Fruit fly (Drosophila melanogaster) whole organism, embryonic: ENCODE data around the gene Fer2LCH.
A peak's percentile ranks its signal among the peaks of the same experiment; 100 is the strongest.

ENCODE experiments used
- Bgb ChIP-seq: fragments of 200-800 bp; sonication (Bioruptor generic); IDR thresholded peaks from 2 replicates; pipeline ENCODE4 v1.3.6; 2022; ENCODE audit warnings: missing biosample characterization, missing genetic modification characterization; ENCODE audit not compliant: partially characterized antibody
- CG10431 ChIP-seq: fragments of 200-800 bp; sonication (Bioruptor generic); optimal IDR thresholded peaks from 3 replicates; lab custom pipeline; 2018; ENCODE audit warnings: missing biosample characterization, mild to moderate bottlenecking, missing genetic modification characterization
- CG12219 ChIP-seq: fragments of 200-800 bp; sonication (Bioruptor generic); optimal IDR thresholded peaks from 3 replicates; lab custom pipeline; 2018; ENCODE audit warnings: missing biosample characterization, mild to moderate bottlenecking, missing genetic modification characterization
- CG12659 ChIP-seq: fragments of 200-800 bp; sonication (Bioruptor generic); optimal IDR thresholded peaks from 3 replicates; lab custom pipeline; 2017; ENCODE audit warnings: mild to moderate bottlenecking, missing biosample characterization, missing genetic modification reagents, missing genetic modification characterization
- CG13287 ChIP-seq: fragments of 200-800 bp; sonication (Bioruptor generic); IDR thresholded peaks from 2 replicates; pipeline ENCODE4 v1.3.6; 2022; ENCODE audit warnings: missing biosample characterization, missing genetic modification characterization; ENCODE audit not compliant: partially characterized antibody
- CG1602 ChIP-seq: fragments of 200-800 bp; sonication (Bioruptor generic); optimal IDR thresholded peaks from 3 replicates; lab custom pipeline; 2016; ENCODE audit warnings: missing biosample characterization, missing genetic modification characterization
- CG16815 ChIP-seq: fragments of 200-800 bp; sonication (Bioruptor generic); optimal IDR thresholded peaks from 3 replicates; lab custom pipeline; 2017; ENCODE audit warnings: missing biosample characterization, mild to moderate bottlenecking, missing genetic modification characterization
- CG17359 ChIP-seq: fragments of 200-800 bp; sonication (Bioruptor generic); optimal IDR thresholded peaks from 3 replicates; lab custom pipeline; 2018; ENCODE audit warnings: missing biosample characterization, mild to moderate bottlenecking, missing genetic modification characterization, moderate library complexity
- CG17612 ChIP-seq: fragments of 200-800 bp; sonication (Bioruptor generic); IDR thresholded peaks from 2 replicates; pipeline ENCODE4 v1.3.6; 2022; ENCODE audit warnings: missing biosample characterization, missing genetic modification characterization
- CG18619 ChIP-seq: fragments of 200-800 bp; sonication (Bioruptor generic); optimal IDR thresholded peaks from 3 replicates; lab custom pipeline; 2017; ENCODE audit warnings: missing biosample characterization, mild to moderate bottlenecking, missing genetic modification characterization
- CG2120 ChIP-seq: fragments of 200-800 bp; sonication (Bioruptor generic); optimal IDR thresholded peaks from 3 replicates; lab custom pipeline; 2016; ENCODE audit warnings: missing biosample characterization, missing genetic modification characterization
- CG3995 ChIP-seq: fragments of 200-800 bp; sonication (Bioruptor generic); optimal IDR thresholded peaks from 3 replicates; lab custom pipeline; 2016; ENCODE audit warnings: missing biosample characterization, missing genetic modification characterization
- CG6272 ChIP-seq: fragments of 200-800 bp; sonication (Bioruptor generic); IDR thresholded peaks from 2 replicates; pipeline ENCODE4 v1.3.6; 2022; ENCODE audit warnings: missing biosample characterization, missing genetic modification characterization
- CG7786 ChIP-seq: fragments of 200-800 bp; sonication (Bioruptor generic); optimal IDR thresholded peaks from 2 replicates; lab custom pipeline; 2016; ENCODE audit warnings: missing biosample characterization, missing genetic modification characterization
- CG7839 ChIP-seq: fragments of 200-800 bp; sonication (Bioruptor generic); optimal IDR thresholded peaks from 3 replicates; lab custom pipeline; 2018; ENCODE audit warnings: missing biosample characterization, mild to moderate bottlenecking, missing genetic modification characterization, moderate library complexity
- CrebB ChIP-seq: fragments of 200-800 bp; sonication (Bioruptor generic); optimal IDR thresholded peaks from 3 replicates; lab custom pipeline; 2018; ENCODE audit warnings: missing biosample characterization, mild to moderate bottlenecking, missing genetic modification characterization
- D19A ChIP-seq: fragments of 200-800 bp; optimal IDR thresholded peaks from 3 replicates; lab custom pipeline; 2019; ENCODE audit warnings: missing biosample characterization, mild to moderate bottlenecking, missing genetic modification characterization, moderate library complexity
- Fer3 ChIP-seq: fragments of 200-800 bp; sonication (Bioruptor generic); optimal IDR thresholded peaks from 2 replicates; lab custom pipeline; 2018; ENCODE audit warnings: missing biosample characterization, mild to moderate bottlenecking, missing genetic modification characterization, moderate library complexity
- Hr51 ChIP-seq, 2 experiments: fragments of 200-800 bp; sonication (Bioruptor generic); optimal IDR thresholded peaks; 2 replicates in 1 of 2; 3 replicates in 1 of 2; lab custom pipeline; 2016 to 2018; ENCODE audit warnings: missing biosample characterization in 2 of 2, missing genetic modification characterization in 2 of 2, mild to moderate bottlenecking in 1 of 2, moderate library complexity in 1 of 2
- NC2β ChIP-seq: fragments of 200-800 bp; sonication (Bioruptor generic); optimal IDR thresholded peaks from 2 replicates; lab custom pipeline; 2016; ENCODE audit warnings: missing biosample characterization, missing genetic modification characterization
- NfI ChIP-seq: fragments of 200-800 bp; sonication (Bioruptor generic); optimal IDR thresholded peaks from 3 replicates; lab custom pipeline; 2018; ENCODE audit warnings: missing biosample characterization, mild to moderate bottlenecking, missing genetic modification characterization, moderate library complexity
- Optix ChIP-seq: fragments of 200-800 bp; sonication (Bioruptor generic); IDR thresholded peaks from 3 replicates; pipeline ENCODE4 v1.3.6; 2022; ENCODE audit warnings: missing biosample characterization, missing genetic modification characterization
- PHDP ChIP-seq: fragments of 200-800 bp; sonication (Bioruptor generic); optimal IDR thresholded peaks from 3 replicates; lab custom pipeline; 2018; ENCODE audit warnings: missing biosample characterization, mild to moderate bottlenecking, missing genetic modification characterization, moderate library complexity
- Scr ChIP-seq: fragments of 200-800 bp; sonication (Bioruptor generic); IDR thresholded peaks from 2 replicates; pipeline ENCODE4 v1.3.6; 2022; ENCODE audit warnings: missing biosample characterization, missing genetic modification characterization; ENCODE audit not compliant: partially characterized antibody
- ash1 ChIP-seq: fragments of 200-800 bp; sonication (Bioruptor generic); optimal IDR thresholded peaks from 2 replicates; lab custom pipeline; 2018; ENCODE audit warnings: missing biosample characterization, mild to moderate bottlenecking, missing genetic modification characterization
- bowl ChIP-seq: fragments of 200-800 bp; sonication (Bioruptor generic); IDR thresholded peaks from 2 replicates; pipeline ENCODE4 v1.3.6; 2022; ENCODE audit warnings: missing biosample characterization, missing genetic modification characterization
- bsh ChIP-seq, 2 experiments: fragments of 200-800 bp; sonication (Bioruptor generic); optimal IDR thresholded peaks; 2 replicates each; lab custom pipeline; 2017 to 2018; ENCODE audit warnings: mild to moderate bottlenecking in 2 of 2, missing biosample characterization in 2 of 2, missing genetic modification characterization in 2 of 2, moderate library complexity in 1 of 2
- cato ChIP-seq: fragments of 200-800 bp; sonication (Bioruptor generic); optimal IDR thresholded peaks from 2 replicates; lab custom pipeline; 2016; ENCODE audit warnings: missing biosample characterization, missing genetic modification characterization, borderline replicate concordance
- chn ChIP-seq: fragments of 200-800 bp; sonication (Bioruptor generic); optimal IDR thresholded peaks from 2 replicates; lab custom pipeline; 2016; ENCODE audit warnings: missing biosample characterization, missing genetic modification characterization
- disco-r ChIP-seq: fragments of 200-800 bp; sonication (Bioruptor generic); optimal IDR thresholded peaks from 2 replicates; lab custom pipeline; 2016; ENCODE audit warnings: missing biosample characterization, missing genetic modification characterization
- fd96Cb ChIP-seq: fragments of 200-800 bp; sonication (Bioruptor generic); optimal IDR thresholded peaks from 2 replicates; lab custom pipeline; 2018; ENCODE audit warnings: missing biosample characterization, mild to moderate bottlenecking, missing genetic modification characterization, moderate library complexity
- gcm2 ChIP-seq: fragments of 200-800 bp; sonication (Bioruptor generic); optimal IDR thresholded peaks from 2 replicates; lab custom pipeline; 2016; ENCODE audit warnings: missing biosample characterization, missing genetic modification characterization
- h ChIP-seq: fragments of >200 bp; optimal IDR thresholded peaks from 2 replicates; lab custom pipeline; 2017
- hbn ChIP-seq: fragments of 200-800 bp; sonication (Bioruptor generic); IDR thresholded peaks from 2 replicates; pipeline ENCODE4 v1.3.6; 2022; ENCODE audit warnings: missing biosample characterization, missing genetic modification characterization; ENCODE audit not compliant: partially characterized antibody
- ind ChIP-seq: fragments of 200-800 bp; sonication (Bioruptor generic); optimal IDR thresholded peaks from 3 replicates; lab custom pipeline; 2016; ENCODE audit warnings: missing biosample characterization, missing genetic modification characterization
- kah ChIP-seq: fragments of 200-800 bp; sonication (Bioruptor generic); optimal IDR thresholded peaks from 2 replicates; lab custom pipeline; 2018; ENCODE audit warnings: missing biosample characterization, mild to moderate bottlenecking, missing genetic modification characterization
- nau ChIP-seq: fragments of 200-800 bp; sonication (Bioruptor generic); optimal IDR thresholded peaks from 3 replicates; lab custom pipeline; 2017; ENCODE audit warnings: missing biosample characterization, mild to moderate bottlenecking, missing genetic modification characterization, missing genetic modification reagents
- onecut ChIP-seq: fragments of 200-800 bp; sonication (Bioruptor generic); IDR thresholded peaks from 2 replicates; pipeline ENCODE4 v1.3.6; 2022; ENCODE audit warnings: missing biosample characterization, missing genetic modification characterization
- p53 ChIP-seq: fragments of 200-800 bp; sonication (Bioruptor generic); optimal IDR thresholded peaks from 2 replicates; lab custom pipeline; 2016; ENCODE audit warnings: missing biosample characterization, missing genetic modification characterization
- pita ChIP-seq: fragments of 200-800 bp; sonication (Bioruptor generic); optimal IDR thresholded peaks from 2 replicates; lab custom pipeline; 2017; ENCODE audit warnings: missing biosample characterization, mild to moderate bottlenecking, missing genetic modification characterization
- slp2 ChIP-seq: fragments of 200-800 bp; sonication (Bioruptor generic); optimal IDR thresholded peaks from 2 replicates; lab custom pipeline; 2016; ENCODE audit warnings: missing biosample characterization, missing genetic modification characterization
- so ChIP-seq: fragments of 200-800 bp; sonication (Bioruptor generic); IDR thresholded peaks from 3 replicates; pipeline ENCODE4 v1.3.6; 2022; ENCODE audit warnings: missing biosample characterization, missing genetic modification characterization
- ssp ChIP-seq: fragments of 200-800 bp; sonication (Bioruptor generic); IDR thresholded peaks from 2 replicates; pipeline ENCODE4 v1.3.6; 2022; ENCODE audit warnings: missing biosample characterization, missing genetic modification characterization
- tna ChIP-seq: fragments of 200-800 bp; sonication (Bioruptor generic); IDR thresholded peaks from 2 replicates; pipeline ENCODE4 v1.3.6; 2022; ENCODE audit warnings: missing biosample characterization, missing genetic modification characterization; ENCODE audit not compliant: partially characterized antibody
- trem ChIP-seq: fragments of 200-800 bp; optimal IDR thresholded peaks from 3 replicates; lab custom pipeline; 2019; ENCODE audit warnings: missing biosample characterization, mild to moderate bottlenecking, missing genetic modification characterization, moderate library complexity
- tup ChIP-seq: fragments of 200-800 bp; sonication (Bioruptor generic); optimal IDR thresholded peaks from 2 replicates; lab custom pipeline; 2016; ENCODE audit warnings: missing biosample characterization, mild to moderate bottlenecking, missing genetic modification characterization, moderate library complexity
- tx ChIP-seq: fragments of 200-800 bp; sonication (Bioruptor generic); optimal IDR thresholded peaks from 2 replicates; lab custom pipeline; 2016; ENCODE audit warnings: missing biosample characterization, missing genetic modification characterization
- vvl ChIP-seq: fragments of 200-800 bp; sonication (Bioruptor generic); IDR thresholded peaks from 2 replicates; pipeline ENCODE4 v1.3.6; 2022; ENCODE audit warnings: missing biosample characterization, missing genetic modification characterization
- wek ChIP-seq: fragments of 200-800 bp; sonication (Bioruptor generic); optimal IDR thresholded peaks from 3 replicates; lab custom pipeline; 2018; ENCODE audit warnings: missing biosample characterization, mild to moderate bottlenecking, missing genetic modification characterization, moderate library complexity
- z ChIP-seq: fragments of 200-800 bp; sonication (Bioruptor generic); IDR thresholded peaks from 3 replicates; pipeline ENCODE4 v1.3.6; 2022; ENCODE audit warnings: missing biosample characterization, missing genetic modification characterization

Gene Fer2LCH

DNA sequence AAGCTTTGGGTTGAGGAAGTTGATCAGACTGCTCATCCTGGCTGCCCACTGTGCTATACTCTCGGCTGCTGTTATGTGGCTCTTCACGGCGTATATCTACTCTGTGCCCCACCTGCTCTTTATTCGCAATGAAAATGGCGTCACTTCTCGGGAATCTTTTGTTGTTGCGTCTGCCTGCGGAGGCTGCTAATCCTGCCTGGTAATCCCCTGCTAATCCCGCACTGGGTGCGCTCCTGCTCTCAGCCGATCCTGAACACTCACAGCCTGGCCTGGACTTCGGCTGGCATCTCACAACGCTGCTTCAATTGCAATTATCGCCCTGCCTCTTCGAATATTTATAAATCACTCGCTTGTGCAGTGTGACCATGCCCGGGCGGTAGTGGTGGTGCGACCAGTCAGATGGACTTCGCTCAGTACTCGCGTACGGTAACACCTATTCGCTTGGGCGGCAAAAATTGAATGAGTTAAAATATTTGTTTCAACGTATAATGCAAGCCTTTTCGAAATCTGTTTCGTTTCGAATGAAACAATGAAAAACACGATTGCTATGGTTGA lies 40.3 kb downstream of the Fer2LCH start, which contains the start of gene CG2218 (continued):
- TF ChIP-seq bowl (GFP tag; lab: Robert Waterston, UW) (no peak), slp2 (GFP tag; lab: Kevin White, UChicago) (no peak), CG12219 (GFP tag; lab: Kevin White, UChicago) (no peak), CG13287 (GFP tag; lab: Robert Waterston, UW) (peak; percentile 49; the same call in 1 of the 2 replicates), tna (GFP tag; lab: Robert Waterston, UW) (no peak), z (GFP tag; lab: Robert Waterston, UW) (no peak), CG3995 (GFP tag; lab: Kevin White, UChicago) (peak; percentile 80), onecut (GFP tag; lab: Robert Waterston, UW) (no peak), NfI (GFP tag; lab: Kevin White, UChicago) (no peak), h (no peak), CG7839 (tag; lab: Kevin White, UChicago) (no peak), CG17359 (tag; lab: Kevin White, UChicago) (no peak), hbn (GFP tag; lab: Robert Waterston, UW) (0 out of 2 replicates have a peak, but pooled peaks have one; percentile 23), disco-r (no peak), trem (peak; percentile 76), ssp (GFP tag; lab: Robert Waterston, UW) (no peak), CG12659 (GFP tag; lab: Kevin White, UChicago) (peak; percentile 52), D19A (tag; lab: Kevin White, UChicago) (no peak), Hr51 (GFP tag; optimal IDR thresholded peaks at IDR 0.05; lab: Kevin White, UChicago) (no peak), CG2120 (peak; percentile 19), CG18619 (GFP tag; lab: Kevin White, UChicago) (no peak), fd96Cb (tag; lab: Kevin White, UChicago) (no peak), NC2β (GFP tag; lab: Kevin White, UChicago) (no peak), ash1 (GFP tag; lab: Kevin White, UChicago) (no peak), bsh (GFP tag; optimal IDR thresholded peaks at IDR 0.05; lab: Kevin White, UChicago) (no peak), so (no peak), Scr (peak; percentile 50; the same call in 1 of the 2 replicates), Optix (GFP tag; lab: Robert Waterston, UW) (no peak), CG7786 (GFP tag; lab: Kevin White, UChicago) (no peak), cato (no peak), CG10431 (no peak), tup (GFP tag; lab: Kevin White, UChicago) (no peak), nau (GFP tag; lab: Kevin White, UChicago) (no peak), Bgb (GFP tag; lab: Robert Waterston, UW) (peak; percentile 56), p53 (GFP tag; lab: Kevin White, UChicago) (no peak), CG1602 (GFP tag; lab: Kevin White, UChicago) (no peak), CG6272 (GFP tag; lab: Robert Waterston, UW) (no peak), gcm2 (GFP tag; lab: Kevin White, UChicago) (no peak), PHDP (tag; lab: Kevin White, UChicago) (no peak), wek (no peak), vvl (peak; percentile 28; the same call in 1 of the 2 replicates), Fer3 (tag; lab: Kevin White, UChicago) (no peak), CrebB (tag; lab: Kevin White, UChicago) (peak; percentile 29), pita (GFP tag; lab: Kevin White, UChicago) (no peak), chn (peak; percentile 5), CG17612 (GFP tag; lab: Robert Waterston, UW) (no peak), ind (GFP tag; lab: Kevin White, UChicago) (no peak), CG16815 (no peak), kah (GFP tag; lab: Kevin White, UChicago) (no peak), tx (GFP tag; lab: Kevin White, UChicago) (no peak)
